Worm (Caenorhabditis elegans) whole organism, early embryonic: ENCODE data around the gene emb-4.

Source experiments
- B0310.2 ChIP-seq: sonication (generic microtip); optimal IDR thresholded peaks from 2 replicates; lab custom pipeline; 2016; ENCODE audit warnings: mild to moderate bottlenecking, missing genetic modification characterization, missing compliant biosample characterization
- F13C5.2 ChIP-seq: sonication (generic microtip); optimal IDR thresholded peaks from 2 replicates; lab custom pipeline; 2017; ENCODE audit warnings: mild to moderate bottlenecking, missing genetic modification characterization, inconsistent platforms, missing compliant biosample characterization
- ama-1 ChIP-seq: fragments of 150-350 bp; optimal IDR thresholded peaks from 2 replicates; lab custom pipeline; 2014
- flt-1 ChIP-seq: fragments of 200-800 bp; sonication (Bioruptor generic); IDR thresholded peaks from 2 replicates; pipeline ENCODE4 v1.3.6; 2022; ENCODE audit warnings: missing genetic modification characterization, missing compliant biosample characterization
- hmbx-1 ChIP-seq: sonication (generic microtip); optimal IDR thresholded peaks from 2 replicates; lab custom pipeline; 2016; ENCODE audit warnings: mild to moderate bottlenecking, missing genetic modification characterization, missing compliant biosample characterization
- scrt-1 ChIP-seq: fragments of 200-800 bp; sonication (Bioruptor generic); IDR thresholded peaks from 2 replicates; pipeline ENCODE4 v1.3.6; 2022; ENCODE audit warnings: missing genetic modification characterization, missing compliant biosample characterization
- tra-4 ChIP-seq: sonication (generic microtip); optimal IDR thresholded peaks from 2 replicates; lab custom pipeline; 2017; ENCODE audit warnings: missing genetic modification characterization, missing compliant biosample characterization

- TF ChIP-seq ama-1 (lab: Kevin White, UChicago): no peak
- TF ChIP-seq flt-1 (GFP tag; lab: Robert Waterston, UW): no peak
- no peak for TF ChIP-seq B0310.2
- TF ChIP-seq hmbx-1 (tag; lab: Kevin White, UChicago): no peak
- TF ChIP-seq tra-4 (tag; lab: Kevin White, UChicago): no peak
- TF ChIP-seq scrt-1 (GFP tag; lab: Robert Waterston, UW): no peak
- no peak for TF ChIP-seq F13C5.2 (tag; lab: Kevin White, UChicago)
Measured at ce11 chrV:18811360-18811759, 83.4 kb downstream of the emb-4 start, which contains the start of gene C54E10.7.
